Worm (Caenorhabditis elegans) whole organism, L4 larva: ENCODE data around the gene fbxa-30.

ENCODE experiments used
- F49E8.2 ChIP-seq: sonication (generic microtip); optimal IDR thresholded peaks from 2 replicates; lab custom pipeline; 2016; ENCODE audit warnings: missing compliant biosample characterization, mild to moderate bottlenecking, missing genetic modification characterization, borderline replicate concordance
- ZK546.5 ChIP-seq, 2 experiments: sonication (generic microtip); optimal IDR thresholded peaks; 2 replicates each; lab custom pipeline; 2017; ENCODE audit warnings: missing biosample characterization in 2 of 2, missing genetic modification characterization in 2 of 2
- arid-1 ChIP-seq: fragments of 200-800 bp; sonication (Bioruptor generic); conservative IDR thresholded peaks from 2 replicates; pipeline ENCODE4 v1.3.6; 2022; ENCODE audit warnings: missing genetic modification reagents, missing genetic modification characterization, missing compliant biosample characterization
- ces-1 ChIP-seq: fragments of 150-350 bp; sonication (generic microtip); optimal IDR thresholded peaks from 4 replicates; lab custom pipeline; 2014; ENCODE audit warnings: missing biosample characterization, missing genetic modification reagents, missing genetic modification characterization
- fkh-10 ChIP-seq: fragments of 150-350 bp; optimal IDR thresholded peaks from 2 replicates; lab custom pipeline; 2014; ENCODE audit warnings: missing biosample characterization, missing genetic modification reagents, missing genetic modification characterization
- unc-39 ChIP-seq: sonication (generic microtip); optimal IDR thresholded peaks from 2 replicates; lab custom pipeline; 2017; ENCODE audit warnings: missing biosample characterization, missing genetic modification characterization

ce11 chrIII:1303414-1303813 is 28.0 kb upstream of the fbxa-30 start, which contains the start of gene fbxa-75:
- TF ChIP-seq ces-1, result no peak
- TF ChIP-seq F49E8.2 (tag; lab: Kevin White, UChicago), result no peak
- no peak for TF ChIP-seq fkh-10 (GFP tag; lab: Kevin White, UChicago)
- TF ChIP-seq unc-39 (tag; lab: Kevin White, UChicago), result no peak
- no peak for TF ChIP-seq ZK546.5 (tag; optimal IDR thresholded peaks at IDR 0.05; lab: Kevin White, UChicago)
- TF ChIP-seq arid-1 (GFP tag; lab: Robert Waterston, UW), result no peak
